Worm (Caenorhabditis elegans) whole organism, young adult: Measurements from ENCODE around the gene flap-1.
A peak's percentile ranks its signal among the peaks of the same experiment; 100 is the strongest.

Source experiments
- B0336.3 ChIP-seq: fragments of 200-800 bp; sonication (Bioruptor generic); IDR thresholded peaks from 2 replicates; pipeline ENCODE4 v1.3.6; 2022; ENCODE audit warnings: missing genetic modification characterization, missing compliant biosample characterization
- C17E4.6 ChIP-seq: fragments of 200-800 bp; sonication (Bioruptor generic); IDR thresholded peaks from 2 replicates; pipeline ENCODE4 v1.3.6; 2022; ENCODE audit warnings: missing genetic modification reagents, missing genetic modification characterization, missing compliant biosample characterization
- F10E7.11 ChIP-seq: sonication (generic microtip); optimal IDR thresholded peaks from 2 replicates; lab custom pipeline; 2017; ENCODE audit warnings: mild to moderate bottlenecking, missing genetic modification characterization, moderate library complexity, missing compliant biosample characterization
- F23B12.7 ChIP-seq: sonication (generic microtip); optimal IDR thresholded peaks from 2 replicates; lab custom pipeline; 2017; ENCODE audit warnings: missing genetic modification characterization, mild to moderate bottlenecking, missing compliant biosample characterization, antibody characterized with exemption, moderate library complexity; ENCODE audit not compliant: insufficient read depth
- F57C9.4 ChIP-seq: sonication (generic microtip); optimal IDR thresholded peaks from 2 replicates; lab custom pipeline; 2017; ENCODE audit warnings: mild to moderate bottlenecking, missing genetic modification characterization, missing compliant biosample characterization
- K11D2.4 ChIP-seq: fragments of 200-800 bp; sonication (Bioruptor generic); IDR thresholded peaks from 2 replicates; pipeline ENCODE4 v1.3.6; 2022; ENCODE audit warnings: missing genetic modification reagents, missing genetic modification characterization, missing compliant biosample characterization
- K12H6.12 ChIP-seq: fragments of 200-800 bp; sonication (Bioruptor generic); optimal IDR thresholded peaks from 2 replicates; lab custom pipeline; 2018; ENCODE audit warnings: mild to moderate bottlenecking, missing genetic modification characterization, missing compliant biosample characterization
- T07F8.4 ChIP-seq: sonication (generic microtip); optimal IDR thresholded peaks from 2 replicates; lab custom pipeline; 2016; ENCODE audit warnings: mild to moderate bottlenecking, missing genetic modification characterization, moderate library complexity, missing compliant biosample characterization
- T26A5.8 ChIP-seq: sonication (generic microtip); optimal IDR thresholded peaks from 2 replicates; lab custom pipeline; 2016; ENCODE audit warnings: missing genetic modification characterization, missing compliant biosample characterization
- Y56A3A.18 ChIP-seq: fragments of 200-800 bp; sonication (Bioruptor generic); IDR thresholded peaks from 2 replicates; pipeline ENCODE4 v1.3.6; 2022; ENCODE audit warnings: missing genetic modification reagents, missing genetic modification characterization, missing compliant biosample characterization
- Y79H2A.3 ChIP-seq: fragments of 200-800 bp; sonication (Bioruptor generic); conservative IDR thresholded peaks from 2 replicates; pipeline ENCODE4 v1.3.6; 2022; ENCODE audit warnings: missing genetic modification reagents, missing genetic modification characterization, missing compliant biosample characterization
- Y95B8A.8 ChIP-seq: fragments of 200-800 bp; sonication (Bioruptor generic); IDR thresholded peaks from 2 replicates; pipeline ENCODE4 v1.3.6; 2022; ENCODE audit warnings: missing genetic modification reagents, missing genetic modification characterization, missing compliant biosample characterization
- aptf-2 ChIP-seq: fragments of 200-800 bp; sonication (Bioruptor generic); conservative IDR thresholded peaks from 2 replicates; pipeline ENCODE4 v1.3.6; 2022; ENCODE audit warnings: missing genetic modification reagents, missing genetic modification characterization, missing compliant biosample characterization
- aptf-3 ChIP-seq: fragments of 200-800 bp; sonication (Bioruptor generic); IDR thresholded peaks from 2 replicates; pipeline ENCODE4 v1.3.6; 2022; ENCODE audit warnings: missing genetic modification characterization, missing compliant biosample characterization
- attf-3 ChIP-seq: fragments of 200-800 bp; sonication (Bioruptor generic); conservative IDR thresholded peaks from 2 replicates; pipeline ENCODE4 v1.3.6; 2022; ENCODE audit warnings: missing genetic modification reagents, missing genetic modification characterization, missing compliant biosample characterization
- attf-5 ChIP-seq: fragments of 200-800 bp; sonication (Bioruptor generic); optimal IDR thresholded peaks from 2 replicates; lab custom pipeline; 2018; ENCODE audit warnings: mild to moderate bottlenecking, missing genetic modification characterization, missing compliant biosample characterization
- cebp-1 ChIP-seq, 2 experiments: fragments of 200-800 bp in 1 of 2; sonication (Bioruptor generic) in 1 of 2; sonication (generic microtip) in 1 of 2; IDR thresholded peaks in 1 of 2; optimal IDR thresholded peaks in 1 of 2; 2 replicates each; pipeline versions ENCODE4 v1.3.6 to Lab custom; 2017 to 2022; ENCODE audit warnings: missing compliant biosample characterization in 2 of 2, missing genetic modification characterization in 2 of 2, mild to moderate bottlenecking in 1 of 2, missing genetic modification reagents in 1 of 2, moderate library complexity in 1 of 2
- cebp-2 ChIP-seq: fragments of 200-800 bp; sonication (Bioruptor generic); IDR thresholded peaks from 2 replicates; pipeline ENCODE4 v1.3.6; 2022; ENCODE audit warnings: missing genetic modification characterization, missing compliant biosample characterization
- ceh-58 ChIP-seq: fragments of 200-800 bp; sonication (Bioruptor generic); IDR thresholded peaks from 2 replicates; pipeline ENCODE4 v1.3.6; 2022; ENCODE audit warnings: missing genetic modification characterization, missing compliant biosample characterization
- ceh-79 ChIP-seq: sonication (generic microtip); optimal IDR thresholded peaks from 2 replicates; lab custom pipeline; 2017; ENCODE audit warnings: mild to moderate bottlenecking, missing genetic modification characterization, missing compliant biosample characterization
- ceh-91 ChIP-seq: fragments of 200-800 bp; sonication (Bioruptor generic); IDR thresholded peaks from 2 replicates; pipeline ENCODE4 v1.3.6; 2022; ENCODE audit warnings: missing genetic modification reagents, missing genetic modification characterization, missing compliant biosample characterization
- dox-1 ChIP-seq: fragments of 200-800 bp; sonication (Bioruptor generic); IDR thresholded peaks from 2 replicates; pipeline ENCODE4 v1.3.6; 2022; ENCODE audit warnings: missing genetic modification reagents, missing genetic modification characterization, missing compliant biosample characterization
- egrh-3 ChIP-seq: fragments of 200-800 bp; sonication (Bioruptor generic); IDR thresholded peaks from 2 replicates; pipeline ENCODE4 v1.3.6; 2022; ENCODE audit warnings: missing genetic modification reagents, missing genetic modification characterization, missing compliant biosample characterization
- ets-4 ChIP-seq: fragments of 200-800 bp; sonication (Bioruptor generic); optimal IDR thresholded peaks from 2 replicates; lab custom pipeline; 2018; ENCODE audit warnings: mild to moderate bottlenecking, missing genetic modification characterization, missing compliant biosample characterization
- hmg-20 ChIP-seq: fragments of 200-800 bp; sonication (Bioruptor generic); IDR thresholded peaks from 2 replicates; pipeline ENCODE4 v1.3.6; 2022; ENCODE audit warnings: missing genetic modification reagents, missing genetic modification characterization, missing compliant biosample characterization
- hrde-1 ChIP-seq: sonication (generic microtip); optimal IDR thresholded peaks from 2 replicates; lab custom pipeline; 2016; ENCODE audit warnings: missing genetic modification characterization, mild to moderate bottlenecking, missing compliant biosample characterization, moderate library complexity, missing genotype, missing genetic modification reagents, borderline replicate concordance
- hsf-1 ChIP-seq: fragments of 200-800 bp; sonication (Bioruptor generic); IDR thresholded peaks from 2 replicates; pipeline ENCODE4 v1.3.6; 2022; ENCODE audit warnings: missing genetic modification reagents, missing genetic modification characterization, missing compliant biosample characterization
- lag-1 ChIP-seq: fragments of 200-800 bp; sonication (Bioruptor generic); IDR thresholded peaks from 2 replicates; pipeline ENCODE4 v1.3.6; 2022; ENCODE audit warnings: missing genetic modification reagents, missing genetic modification characterization, missing compliant biosample characterization
- lin-35 ChIP-seq, 3 experiments: fragments of 150-350 bp in 2 of 3; sonication (generic microtip) in 1 of 3; optimal IDR thresholded peaks; 2 replicates each; lab custom pipeline; 2014 to 2018; ENCODE audit warnings: missing biosample characterization in 3 of 3, missing genetic modification characterization in 3 of 3, missing genetic modification reagents in 3 of 3
- lsy-27 ChIP-seq: sonication (generic microtip); optimal IDR thresholded peaks from 2 replicates; lab custom pipeline; 2017; ENCODE audit warnings: missing genetic modification characterization, mild to moderate bottlenecking, missing compliant biosample characterization, antibody characterized with exemption, missing genotype, borderline replicate concordance; ENCODE audit not compliant: insufficient read depth
- madf-10 ChIP-seq: sonication (generic microtip); optimal IDR thresholded peaks from 2 replicates; lab custom pipeline; 2016; ENCODE audit warnings: mild to moderate bottlenecking, missing genetic modification characterization, missing compliant biosample characterization
- madf-3 ChIP-seq: fragments of 200-800 bp; sonication (Bioruptor generic); IDR thresholded peaks from 2 replicates; pipeline ENCODE4 v1.3.6; 2022; ENCODE audit warnings: missing genetic modification reagents, missing genetic modification characterization, missing compliant biosample characterization
- madf-6 ChIP-seq: fragments of 200-800 bp; sonication (Bioruptor generic); IDR thresholded peaks from 2 replicates; pipeline ENCODE4 v1.3.6; 2022; ENCODE audit warnings: missing genetic modification reagents, missing genetic modification characterization, missing compliant biosample characterization
- mel-28 ChIP-seq: sonication (generic microtip); optimal IDR thresholded peaks from 2 replicates; lab custom pipeline; 2016; ENCODE audit warnings: borderline replicate concordance, mild to moderate bottlenecking, missing genetic modification characterization, missing compliant biosample characterization
- mes-4 ChIP-seq: sonication (generic microtip); optimal IDR thresholded peaks from 2 replicates; lab custom pipeline; 2016; ENCODE audit warnings: missing genotype, missing genetic modification characterization, missing compliant biosample characterization
- nfya-1 ChIP-seq: sonication (generic microtip); optimal IDR thresholded peaks from 2 replicates; lab custom pipeline; 2017; ENCODE audit warnings: antibody characterized with exemption, missing compliant biosample characterization, missing genetic modification characterization, borderline replicate concordance; ENCODE audit not compliant: insufficient read depth
- nhr-179 ChIP-seq: sonication (generic microtip); optimal IDR thresholded peaks from 2 replicates; lab custom pipeline; 2016; ENCODE audit warnings: mild to moderate bottlenecking, missing genetic modification characterization, missing compliant biosample characterization
- nhr-90 ChIP-seq: sonication (generic microtip); optimal IDR thresholded peaks from 2 replicates; lab custom pipeline; 2016; ENCODE audit warnings: missing genotype, mild to moderate bottlenecking, missing genetic modification characterization, missing compliant biosample characterization
- pha-4 ChIP-seq: fragments of 150-350 bp; sonication (generic microtip); optimal IDR thresholded peaks from 2 replicates; lab custom pipeline; 2014; ENCODE audit warnings: missing biosample characterization, missing genetic modification reagents, missing genetic modification characterization
- repo-1 ChIP-seq: sonication (generic microtip); optimal IDR thresholded peaks from 2 replicates; lab custom pipeline; 2017; ENCODE audit warnings: mild to moderate bottlenecking, missing genetic modification characterization, missing compliant biosample characterization
- rpc-1 ChIP-seq, 2 experiments: fragments of 150-350 bp in 1 of 2; sonication (generic microtip) in 1 of 2; optimal IDR thresholded peaks; 2 replicates each; lab custom pipeline; 2014 to 2018; ENCODE audit warnings: missing biosample characterization in 1 of 2, missing genetic modification characterization in 1 of 2, missing genetic modification reagents in 1 of 2, missing genotype in 1 of 2
- sdz-38 ChIP-seq: sonication (generic microtip); optimal IDR thresholded peaks from 2 replicates; lab custom pipeline; 2016; ENCODE audit warnings: missing genotype, missing genetic modification characterization, missing compliant biosample characterization
- snpc-4 ChIP-seq, 5 experiments: fragments of 150-350 bp in 1 of 5; sonication (generic microtip) in 4 of 5; optimal IDR thresholded peaks; 2 replicates each; lab custom pipeline; 2014 to 2018; ENCODE audit warnings: missing genetic modification characterization in 5 of 5, missing biosample characterization in 3 of 5, antibody characterized with exemption in 2 of 5, mild to moderate bottlenecking in 2 of 5, missing compliant biosample characterization in 2 of 5, missing genotype in 2 of 5, moderate library complexity in 2 of 5, missing genetic modification reagents in 1 of 5
- somi-1 ChIP-seq: fragments of 200-800 bp; sonication (Bioruptor generic); optimal IDR thresholded peaks from 2 replicates; lab custom pipeline; 2018; ENCODE audit warnings: mild to moderate bottlenecking, missing genetic modification characterization, missing compliant biosample characterization
- unc-62 ChIP-seq: fragments of 150-350 bp; optimal IDR thresholded peaks from 2 replicates; lab custom pipeline; 2014; ENCODE audit warnings: missing biosample characterization, missing genetic modification reagents, missing genetic modification characterization
- zim-3 ChIP-seq: sonication (generic microtip); optimal IDR thresholded peaks from 2 replicates; lab custom pipeline; 2017; ENCODE audit warnings: mild to moderate bottlenecking, missing genetic modification characterization, moderate library complexity, missing compliant biosample characterization

Gene flap-1

DNA sequence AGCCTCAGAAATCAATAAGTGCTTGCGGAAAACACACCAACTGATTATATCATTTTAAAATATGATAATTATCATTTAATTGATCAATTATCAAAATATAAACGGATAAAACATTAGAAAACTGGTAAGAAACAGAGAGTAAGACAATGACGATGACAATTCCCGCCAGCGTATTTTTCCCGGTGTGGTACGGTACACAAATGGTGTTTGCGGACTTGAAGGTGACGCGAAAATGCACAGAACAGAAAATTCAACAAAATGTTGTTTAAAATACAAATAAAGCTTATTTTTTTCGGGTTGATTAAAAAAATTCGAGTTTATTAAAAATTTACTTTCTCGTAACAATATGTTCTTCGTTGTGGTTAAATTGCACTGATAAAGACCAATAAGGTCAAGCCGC lies 32.5 kb upstream of the flap-1 start (continued):
- TF ChIP-seq T07F8.4 (tag; lab: Kevin White, UChicago) (no peak), B0336.3 (GFP tag; lab: Robert Waterston, UW) (no peak), aptf-2 (GFP tag; lab: Robert Waterston, UW) (no peak), madf-10 (tag; lab: Kevin White, UChicago) (no peak), pha-4 (no peak), dox-1 (GFP tag; lab: Robert Waterston, UW) (peak; percentile 63), ceh-79 (tag; lab: Kevin White, UChicago) (no peak), Y56A3A.18 (GFP tag; lab: Robert Waterston, UW) (no peak), mes-4 (tag; lab: Kevin White, UChicago) (no peak), F57C9.4 (tag; lab: Kevin White, UChicago) (no peak), repo-1 (no peak)

DNA sequence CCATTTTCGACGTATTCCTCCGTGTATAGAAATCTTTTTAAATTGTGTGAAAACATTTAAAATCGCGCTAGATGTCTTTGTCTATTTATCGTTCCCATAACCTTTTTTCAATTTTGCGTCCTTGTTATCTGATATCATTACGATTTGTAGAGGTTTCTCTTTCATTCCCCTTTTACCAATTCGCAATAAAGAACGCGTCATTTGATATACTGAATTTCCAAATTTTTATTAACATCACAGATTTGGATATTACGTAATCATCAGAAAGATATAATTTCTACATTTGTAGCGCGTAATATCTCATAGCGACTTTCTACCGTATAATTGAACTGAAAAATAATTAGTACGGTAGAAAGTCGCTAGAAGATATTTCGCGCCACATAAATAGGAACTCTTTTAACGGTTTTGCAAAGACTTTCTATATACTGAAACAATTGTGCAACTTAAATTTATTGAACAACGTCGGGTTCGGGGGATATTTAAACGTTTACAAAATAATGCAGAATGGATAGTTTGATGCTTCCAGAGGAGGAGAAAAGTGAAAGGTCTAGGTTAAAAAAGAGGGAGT lies 30.1 kb upstream of the flap-1 start:
- TF ChIP-seq ceh-91 (GFP tag; lab: Robert Waterston, UW): peak; percentile 72
- no peak for TF ChIP-seq C17E4.6 (GFP tag; lab: Robert Waterston, UW)
- TF ChIP-seq lsy-27: no peak
- TF ChIP-seq unc-62 (GFP tag; lab: Kevin White, UChicago): no peak
- TF ChIP-seq Y79H2A.3 (GFP tag; lab: Robert Waterston, UW): peak; percentile 62; the same call in 1 of the 2 replicates
- no peak for TF ChIP-seq aptf-3 (GFP tag; lab: Robert Waterston, UW)
- TF ChIP-seq lin-35 (GFP tag; optimal IDR thresholded peaks at IDR 0.05; lab: Kevin White, UChicago): peak in 1 of 3 experiments; percentile 38
- no peak for TF ChIP-seq attf-5 (GFP tag; lab: Kevin White, UChicago)
- no peak for TF ChIP-seq hmg-20 (GFP tag; lab: Robert Waterston, UW)
- TF ChIP-seq K12H6.12: no peak
- TF ChIP-seq hrde-1: peak; percentile 54
- no peak for TF ChIP-seq mel-28
- TF ChIP-seq egrh-3 (GFP tag; lab: Robert Waterston, UW): no peak
- no peak for TF ChIP-seq somi-1 (GFP tag; lab: Kevin White, UChicago)
- TF ChIP-seq rpc-1 (optimal IDR thresholded peaks at IDR 0.05; lab: Kevin White, UChicago): no peak
- TF ChIP-seq rpc-1 (tag; optimal IDR thresholded peaks at IDR 0.05; lab: Kevin White, UChicago): no peak
- TF ChIP-seq madf-3 (GFP tag; lab: Robert Waterston, UW): no peak
- no peak for TF ChIP-seq lag-1 (GFP tag; lab: Robert Waterston, UW)
- TF ChIP-seq F10E7.11 (tag; lab: Kevin White, UChicago): no peak
- peak; percentile 28; the same call in 1 of the 2 replicates for TF ChIP-seq hsf-1
- TF ChIP-seq T26A5.8: no peak
- peak; percentile 76 for TF ChIP-seq madf-6 (GFP tag; lab: Robert Waterston, UW)
- no peak for TF ChIP-seq nhr-90
- TF ChIP-seq cebp-2: no peak
- no peak for TF ChIP-seq zim-3 (tag; lab: Kevin White, UChicago)
- TF ChIP-seq ets-4 (GFP tag; lab: Kevin White, UChicago): no peak
- TF ChIP-seq nfya-1: no peak
- TF ChIP-seq nhr-179 (tag; lab: Kevin White, UChicago): no peak
- no peak for TF ChIP-seq K11D2.4 (GFP tag; lab: Robert Waterston, UW)
- TF ChIP-seq ceh-58 (GFP tag; lab: Robert Waterston, UW): no peak
- TF ChIP-seq F23B12.7 (tag; lab: Kevin White, UChicago): no peak
- no peak for TF ChIP-seq snpc-4 (GFP tag; optimal IDR thresholded peaks at IDR 0.05; lab: Kevin White, UChicago)
- TF ChIP-seq snpc-4 (tag; optimal IDR thresholded peaks at IDR 0.05; lab: Kevin White, UChicago): no peak
- TF ChIP-seq Y95B8A.8 (GFP tag; lab: Robert Waterston, UW): peak; percentile 12; the same call in 1 of the 2 replicates
- no peak for TF ChIP-seq cebp-1 (GFP tag; IDR thresholded peaks at IDR 0.05; lab: Robert Waterston, UW)
- no peak for TF ChIP-seq cebp-1 (tag; optimal IDR thresholded peaks at IDR 0.05; lab: Kevin White, UChicago)
- TF ChIP-seq sdz-38 (tag; lab: Kevin White, UChicago): no peak
- TF ChIP-seq attf-3 (GFP tag; lab: Robert Waterston, UW): no peak
